Worm (Caenorhabditis elegans) whole organism, L4 larva: Measurements from ENCODE around the gene sru-22.

Experiments
- ama-1 ChIP-seq: fragments of 150-350 bp; optimal IDR thresholded peaks from 2 replicates; lab custom pipeline; 2014; ENCODE audit warnings: inconsistent platforms, mixed read lengths
- cey-2 ChIP-seq: sonication (generic microtip); optimal IDR thresholded peaks from 3 replicates; lab custom pipeline; 2017; ENCODE audit warnings: missing genetic modification characterization, mild to moderate bottlenecking, missing compliant biosample characterization, antibody characterized with exemption, borderline replicate concordance; ENCODE audit not compliant: insufficient read depth
- lsy-2 ChIP-seq, 2 experiments: fragments of 150-350 bp in 1 of 2; sonication (generic microtip) in 1 of 2; optimal IDR thresholded peaks; 2 replicates each; lab custom pipeline; 2014 to 2017; ENCODE audit warnings: missing biosample characterization in 2 of 2, missing genetic modification characterization in 2 of 2
- nhr-28 ChIP-seq: fragments of 150-350 bp; optimal IDR thresholded peaks from 2 replicates; lab custom pipeline; 2014; ENCODE audit warnings: missing biosample characterization, missing genetic modification characterization
- snpc-4 ChIP-seq: fragments of 150-350 bp; optimal IDR thresholded peaks from 2 replicates; lab custom pipeline; 2014; ENCODE audit warnings: missing biosample characterization, missing genetic modification characterization
- zag-1 ChIP-seq: fragments of 150-350 bp; optimal IDR thresholded peaks from 2 replicates; lab custom pipeline; 2014; ENCODE audit warnings: missing biosample characterization, missing genetic modification characterization
- ztf-11 ChIP-seq: fragments of 150-350 bp; optimal IDR thresholded peaks from 2 replicates; lab custom pipeline; 2014; ENCODE audit warnings: missing biosample characterization, missing genetic modification characterization

ce11 chrV:15974836-15975235, at the start of gene sru-22:
- no peak for TF ChIP-seq lsy-2 (tag; optimal IDR thresholded peaks at IDR 0.05; lab: Kevin White, UChicago)
- TF ChIP-seq snpc-4 (tag; lab: Kevin White, UChicago), result no peak
- no peak for TF ChIP-seq cey-2 (tag; lab: Kevin White, UChicago)
- TF ChIP-seq ztf-11 (tag; lab: Kevin White, UChicago), result no peak
- TF ChIP-seq nhr-28 (tag; lab: Kevin White, UChicago), result no peak
- TF ChIP-seq zag-1 (tag; lab: Kevin White, UChicago), result no peak
- TF ChIP-seq ama-1, result no peak
